Worm (Caenorhabditis elegans) whole organism, early embryonic: ENCODE measurements around the gene sri-38.

ENCODE experiments used
- aly-1 ChIP-seq: sonication (generic microtip); optimal IDR thresholded peaks from 2 replicates; lab custom pipeline; 2016; ENCODE audit warnings: missing genetic modification characterization, missing compliant biosample characterization
- ama-1 ChIP-seq: fragments of 150-350 bp; optimal IDR thresholded peaks from 2 replicates; lab custom pipeline; 2014
- ceh-13 ChIP-seq: fragments of 200-800 bp; sonication (Bioruptor generic); optimal IDR thresholded peaks from 2 replicates; lab custom pipeline; 2018; ENCODE audit warnings: mild to moderate bottlenecking, missing genetic modification characterization, missing compliant biosample characterization
- ceh-36 ChIP-seq: sonication (generic microtip); optimal IDR thresholded peaks from 2 replicates; lab custom pipeline; 2016; ENCODE audit warnings: missing genetic modification characterization, inconsistent platforms, missing compliant biosample characterization
- ets-7 ChIP-seq: sonication (generic microtip); optimal IDR thresholded peaks from 2 replicates; lab custom pipeline; 2016; ENCODE audit warnings: missing genotype, missing genetic modification characterization, missing compliant biosample characterization
- flt-1 ChIP-seq: fragments of 200-800 bp; sonication (Bioruptor generic); IDR thresholded peaks from 2 replicates; pipeline ENCODE4 v1.3.6; 2022; ENCODE audit warnings: missing genetic modification characterization, missing compliant biosample characterization
- hmbx-1 ChIP-seq: sonication (generic microtip); optimal IDR thresholded peaks from 2 replicates; lab custom pipeline; 2016; ENCODE audit warnings: mild to moderate bottlenecking, missing genetic modification characterization, missing compliant biosample characterization
- hmg-4 ChIP-seq: fragments of 200-800 bp; sonication (Bioruptor generic); optimal IDR thresholded peaks from 2 replicates; lab custom pipeline; 2018; ENCODE audit warnings: mild to moderate bottlenecking, missing genetic modification characterization, missing compliant biosample characterization
- pes-1 ChIP-seq: fragments of 200-800 bp; sonication (Bioruptor generic); IDR thresholded peaks from 2 replicates; pipeline ENCODE4 v1.3.6; 2022; ENCODE audit warnings: missing genetic modification reagents, missing genetic modification characterization, missing compliant biosample characterization
- scrt-1 ChIP-seq: fragments of 200-800 bp; sonication (Bioruptor generic); IDR thresholded peaks from 2 replicates; pipeline ENCODE4 v1.3.6; 2022; ENCODE audit warnings: missing genetic modification characterization, missing compliant biosample characterization
- sea-1 ChIP-seq: fragments of 200-800 bp; sonication (Bioruptor generic); conservative IDR thresholded peaks from 2 replicates; pipeline ENCODE4 v1.3.6; 2022; ENCODE audit warnings: missing genetic modification characterization, missing compliant biosample characterization
- tbx-11 ChIP-seq: fragments of 200-800 bp; sonication (Bioruptor generic); IDR thresholded peaks from 2 replicates; pipeline ENCODE4 v1.3.6; 2022; ENCODE audit warnings: missing genetic modification characterization, missing compliant biosample characterization
- tbx-37 ChIP-seq: fragments of 200-800 bp; sonication (Bioruptor generic); conservative IDR thresholded peaks from 2 replicates; pipeline ENCODE4 v1.3.6; 2022; ENCODE audit warnings: missing genetic modification reagents, missing genetic modification characterization, missing compliant biosample characterization
- tra-4 ChIP-seq: sonication (generic microtip); optimal IDR thresholded peaks from 2 replicates; lab custom pipeline; 2017; ENCODE audit warnings: missing genetic modification characterization, missing compliant biosample characterization

DNA sequence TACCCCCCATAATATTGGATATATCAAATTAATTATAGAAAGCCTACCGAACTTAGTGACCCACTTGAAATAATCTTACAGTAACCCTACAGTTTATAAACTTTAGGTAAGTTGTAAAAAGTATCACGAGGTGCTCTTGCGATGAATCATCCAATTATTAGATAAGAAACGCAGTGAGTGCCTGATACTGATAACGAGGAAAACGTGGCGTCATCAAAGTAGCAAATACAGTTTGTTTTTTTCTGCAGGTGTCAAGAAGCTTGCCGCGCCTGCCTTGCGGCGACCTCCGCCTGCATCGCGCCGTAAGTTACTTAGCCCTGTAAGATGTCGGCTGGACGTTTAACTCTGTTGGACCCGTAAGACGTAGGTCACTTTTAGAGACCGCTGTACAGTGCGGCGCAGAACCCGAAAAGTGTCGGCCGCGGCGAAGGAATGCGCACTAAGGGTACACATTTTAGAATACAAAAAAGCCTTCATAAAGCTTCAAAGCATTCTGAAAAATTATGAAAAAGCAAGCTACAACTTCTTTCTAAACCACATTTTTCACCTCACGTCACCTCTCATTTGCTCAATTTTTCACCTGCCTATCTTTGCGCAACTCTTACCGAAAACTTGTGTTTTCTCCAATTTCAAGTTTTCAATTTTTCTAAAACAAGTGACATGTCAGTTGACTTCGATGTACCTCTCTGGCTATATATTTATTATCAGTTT lies at the start of gene sri-38:
- TF ChIP-seq pes-1 (GFP tag; lab: Robert Waterston, UW) (no peak), ama-1 (no peak), aly-1 (tag; lab: Kevin White, UChicago) (no peak), hmbx-1 (tag; lab: Kevin White, UChicago) (no peak), tbx-37 (GFP tag; lab: Robert Waterston, UW) (no peak), flt-1 (GFP tag; lab: Robert Waterston, UW) (no peak), scrt-1 (no peak), ceh-36 (no peak), ets-7 (tag; lab: Kevin White, UChicago) (no peak), ceh-13 (no peak), sea-1 (GFP tag; lab: Robert Waterston, UW) (no peak), tra-4 (no peak), hmg-4 (no peak), tbx-11 (no peak)
